Fruit fly (Drosophila melanogaster): ENCODE results near the gene wuho.

- TF ChIP-seq h (GFP tag; optimal IDR thresholded peaks at IDR 0.05) (no peak), usp (GFP tag; optimal IDR thresholded peaks at IDR 0.05) (no peak), brk (GFP tag; optimal IDR thresholded peaks at IDR 0.05) (no peak), ey (GFP tag; optimal IDR thresholded peaks at IDR 0.05) (no peak), Vsx2 (GFP tag; optimal IDR thresholded peaks at IDR 0.05; ENCODE audit: partially characterized antibody) (no peak), Dfd (GFP tag; optimal IDR thresholded peaks at IDR 0.05) (no peak)
Measured at dm6 chrX:6304203-6304602, 16.3 kb downstream of the wuho start.

All from whole organism, wandering third instar larva.